Worm (Caenorhabditis elegans) whole organism, L3 larva: ENCODE data around the gene ZC250.4.

ENCODE experiments used
- egl-27 ChIP-seq: sonication (generic microtip); optimal IDR thresholded peaks from 4 replicates; lab custom pipeline; 2017; ENCODE audit warnings: missing biosample characterization, missing genetic modification reagents, missing genetic modification characterization
- elt-1 ChIP-seq: fragments of 150-350 bp; optimal IDR thresholded peaks from 2 replicates; lab custom pipeline; 2014; ENCODE audit warnings: missing biosample characterization, missing genetic modification characterization
- nhr-12 ChIP-seq: fragments of 150-350 bp; optimal IDR thresholded peaks from 2 replicates; lab custom pipeline; 2014; ENCODE audit warnings: missing biosample characterization, missing genetic modification characterization
- sea-2 ChIP-seq: fragments of 150-350 bp; sonication (generic microtip); optimal IDR thresholded peaks from 4 replicates; lab custom pipeline; 2014; ENCODE audit warnings: missing biosample characterization, missing genetic modification reagents, missing genetic modification characterization

ce11 chrV:5845669-5846189, 32.8 kb upstream of the ZC250.4 start, which contains the start of gene F26F12.3:
- no peak for TF ChIP-seq egl-27 (tag; lab: Kevin White, UChicago)
- no peak for TF ChIP-seq sea-2 (GFP tag; lab: Kevin White, UChicago)
- TF ChIP-seq nhr-12 = no peak
- TF ChIP-seq elt-1 (tag; lab: Kevin White, UChicago) = no peak
